Fruit fly (Drosophila melanogaster) whole organism: ENCODE results near the gene Polr2J.

Source experiments
- CG8478 ChIP-seq: fragments of >200 bp; optimal IDR thresholded peaks from 2 replicates; lab custom pipeline; 2018; ENCODE audit warnings: inconsistent platforms
- EcR ChIP-seq, 2 experiments: fragments of >200 bp; optimal IDR thresholded peaks; 2 replicates each; lab custom pipeline; 2017; ENCODE audit warnings: missing biosample characterization in 2 of 2, missing genetic modification characterization in 2 of 2, missing genetic modification reagents in 2 of 2
- pan ChIP-seq: fragments of >200 bp; optimal IDR thresholded peaks from 2 replicates; lab custom pipeline; 2017
- psq ChIP-seq: fragments of >200 bp; optimal IDR thresholded peaks from 2 replicates; lab custom pipeline; 2017
- usp ChIP-seq: fragments of >200 bp; optimal IDR thresholded peaks from 2 replicates; lab custom pipeline; 2017; ENCODE audit warnings: missing biosample characterization, missing genetic modification characterization, mixed read lengths

DNA sequence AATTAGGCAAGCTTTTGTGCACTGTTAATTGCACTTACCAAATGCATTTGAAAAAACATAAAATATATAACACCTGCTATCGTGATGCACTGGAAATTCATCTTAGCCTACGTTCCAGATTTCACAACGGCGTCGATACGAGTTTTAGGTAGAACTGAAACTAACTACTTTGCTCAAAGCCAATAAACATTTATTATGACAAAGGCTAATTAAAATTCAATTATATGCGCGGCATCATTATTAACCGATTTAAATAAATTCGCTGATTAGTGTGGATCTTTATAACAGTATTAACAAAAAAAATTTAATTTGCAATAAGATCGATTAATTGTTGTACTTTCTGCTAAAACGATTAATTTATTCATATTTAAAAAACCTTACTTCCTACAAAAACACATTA, 26.3 kb upstream of the Polr2J start, which contains the start of gene CG33928:
- TF ChIP-seq psq (lab: Kevin White, UChicago) (no peak), usp (GFP tag; lab: Kevin White, UChicago) (no peak), EcR (GFP tag; optimal IDR thresholded peaks at IDR 0.05; lab: Kevin White, UChicago) (no peak), CG8478 (no peak), pan (no peak)
